Worm (Caenorhabditis elegans) whole organism, mixed stage, embryonic: ENCODE data around the gene F59A1.12.

Experiments
- M03D4.4 ChIP-seq: sonication (generic microtip); optimal IDR thresholded peaks from 2 replicates; lab custom pipeline; 2017; ENCODE audit warnings: mild to moderate bottlenecking, missing genetic modification characterization, missing compliant biosample characterization
- bed-3 ChIP-seq: fragments of 200-800 bp; sonication (Bioruptor generic); optimal IDR thresholded peaks from 3 replicates; lab custom pipeline; 2018; ENCODE audit warnings: mild to moderate bottlenecking, missing genetic modification characterization, moderate library complexity, missing compliant biosample characterization
- blmp-1 ChIP-seq: fragments of 150-350 bp; optimal IDR thresholded peaks from 2 replicates; lab custom pipeline; 2014; ENCODE audit warnings: missing biosample characterization, missing genetic modification characterization
- ceh-39 ChIP-seq: fragments of 150-350 bp; optimal IDR thresholded peaks from 2 replicates; lab custom pipeline; 2014; ENCODE audit warnings: missing biosample characterization, missing genetic modification characterization
- ceh-83 ChIP-seq: fragments of 200-800 bp; sonication (Bioruptor generic); optimal IDR thresholded peaks from 2 replicates; lab custom pipeline; 2018; ENCODE audit warnings: mild to moderate bottlenecking, missing genetic modification characterization, missing compliant biosample characterization
- ces-1 ChIP-seq: fragments of 150-350 bp; optimal IDR thresholded peaks from 2 replicates; lab custom pipeline; 2014; ENCODE audit warnings: missing biosample characterization, missing genetic modification reagents, missing genetic modification characterization
- cnd-1 ChIP-seq: fragments of 200-800 bp; sonication (Bioruptor generic); optimal IDR thresholded peaks from 2 replicates; lab custom pipeline; 2018; ENCODE audit warnings: mild to moderate bottlenecking, missing genetic modification characterization, missing compliant biosample characterization
- drap-1 ChIP-seq: fragments of 200-800 bp; sonication (Bioruptor generic); optimal IDR thresholded peaks from 3 replicates; lab custom pipeline; 2018; ENCODE audit warnings: mild to moderate bottlenecking, missing genetic modification characterization, missing compliant biosample characterization
- elt-1 ChIP-seq: sonication (generic microtip); optimal IDR thresholded peaks from 2 replicates; lab custom pipeline; 2017; ENCODE audit warnings: missing genetic modification characterization, mild to moderate bottlenecking, missing compliant biosample characterization, antibody characterized with exemption, moderate library complexity, borderline replicate concordance; ENCODE audit not compliant: insufficient read depth
- elt-3 ChIP-seq: fragments of 150-350 bp; optimal IDR thresholded peaks from 2 replicates; lab custom pipeline; 2014; ENCODE audit warnings: missing biosample characterization, missing genetic modification characterization
- flh-1 ChIP-seq: fragments of 200-800 bp; sonication (Bioruptor generic); optimal IDR thresholded peaks from 2 replicates; lab custom pipeline; 2018; ENCODE audit warnings: mild to moderate bottlenecking, missing genetic modification characterization, moderate library complexity, missing compliant biosample characterization
- ham-2 ChIP-seq: fragments of 200-800 bp; sonication (Bioruptor generic); optimal IDR thresholded peaks from 2 replicates; lab custom pipeline; 2018; ENCODE audit warnings: mild to moderate bottlenecking, missing genetic modification characterization, missing compliant biosample characterization
- hlh-1 ChIP-seq: fragments of 150-350 bp; optimal IDR thresholded peaks from 2 replicates; lab custom pipeline; 2014; ENCODE audit warnings: missing biosample characterization, missing genetic modification reagents, missing genetic modification characterization
- lin-13 ChIP-seq: fragments of 150-350 bp; optimal IDR thresholded peaks from 2 replicates; lab custom pipeline; 2014; ENCODE audit warnings: missing biosample characterization, missing genetic modification characterization
- lin-32 ChIP-seq: fragments of 200-800 bp; sonication (Bioruptor generic); optimal IDR thresholded peaks from 2 replicates; lab custom pipeline; 2018; ENCODE audit warnings: mild to moderate bottlenecking, missing genetic modification characterization, missing compliant biosample characterization
- lsy-2 ChIP-seq: fragments of 150-350 bp; optimal IDR thresholded peaks from 2 replicates; lab custom pipeline; 2014; ENCODE audit warnings: missing biosample characterization, missing genetic modification characterization
- mab-5 ChIP-seq: fragments of 150-350 bp; optimal IDR thresholded peaks from 2 replicates; lab custom pipeline; 2014; ENCODE audit warnings: missing biosample characterization, missing genetic modification characterization
- mep-1 ChIP-seq: fragments of 150-350 bp; optimal IDR thresholded peaks from 2 replicates; lab custom pipeline; 2017; ENCODE audit warnings: missing biosample characterization, missing genetic modification reagents, missing genetic modification characterization, inconsistent platforms
- mls-2 ChIP-seq: sonication (generic microtip); optimal IDR thresholded peaks from 2 replicates; lab custom pipeline; 2016; ENCODE audit warnings: mild to moderate bottlenecking, missing genetic modification characterization, moderate library complexity, missing compliant biosample characterization
- nhr-12 ChIP-seq: fragments of 150-350 bp; optimal IDR thresholded peaks from 2 replicates; lab custom pipeline; 2014; ENCODE audit warnings: missing biosample characterization, missing genetic modification characterization
- nhr-2 ChIP-seq: fragments of 150-350 bp; optimal IDR thresholded peaks from 2 replicates; lab custom pipeline; 2014; ENCODE audit warnings: missing biosample characterization, missing genetic modification characterization
- nhr-237 ChIP-seq: fragments of 150-350 bp; optimal IDR thresholded peaks from 2 replicates; lab custom pipeline; 2014; ENCODE audit warnings: missing biosample characterization, missing genetic modification characterization
- nhr-28 ChIP-seq: fragments of 150-350 bp; optimal IDR thresholded peaks from 2 replicates; lab custom pipeline; 2014; ENCODE audit warnings: missing biosample characterization, missing genetic modification characterization
- nhr-76 ChIP-seq: sonication (generic microtip); optimal IDR thresholded peaks from 2 replicates; lab custom pipeline; 2017; ENCODE audit warnings: missing biosample characterization, missing genetic modification characterization
- sem-2 ChIP-seq: fragments of 200-800 bp; sonication (Bioruptor generic); optimal IDR thresholded peaks from 2 replicates; lab custom pipeline; 2018; ENCODE audit warnings: mild to moderate bottlenecking, missing genetic modification characterization, missing compliant biosample characterization
- snpc-4 ChIP-seq: fragments of 150-350 bp; optimal IDR thresholded peaks from 2 replicates; lab custom pipeline; 2014; ENCODE audit warnings: missing biosample characterization, missing genetic modification characterization
- sptf-1 ChIP-seq: sonication (generic microtip); optimal IDR thresholded peaks from 2 replicates; lab custom pipeline; 2017; ENCODE audit warnings: mild to moderate bottlenecking, missing genetic modification characterization, moderate library complexity, missing compliant biosample characterization
- tbx-8 ChIP-seq: fragments of 200-800 bp; sonication (Bioruptor generic); optimal IDR thresholded peaks from 2 replicates; lab custom pipeline; 2018; ENCODE audit warnings: mild to moderate bottlenecking, missing genetic modification characterization, moderate library complexity, missing compliant biosample characterization
- unc-120 ChIP-seq: sonication (generic microtip); optimal IDR thresholded peaks from 2 replicates; lab custom pipeline; 2017; ENCODE audit warnings: missing genetic modification characterization, missing compliant biosample characterization; ENCODE audit not compliant: poor library complexity, severe bottlenecking
- unc-39 ChIP-seq: fragments of 150-350 bp; optimal IDR thresholded peaks from 2 replicates; lab custom pipeline; 2014; ENCODE audit warnings: missing biosample characterization, missing genetic modification characterization
- unc-62 ChIP-seq: fragments of 150-350 bp; optimal IDR thresholded peaks from 2 replicates; lab custom pipeline; 2014; ENCODE audit warnings: missing biosample characterization, missing genetic modification reagents, missing genetic modification characterization
- zip-8 ChIP-seq: fragments of 150-350 bp; optimal IDR thresholded peaks from 2 replicates; lab custom pipeline; 2014; ENCODE audit warnings: missing biosample characterization, missing genetic modification characterization

The F59A1.12 gene

ce11 chrV:17658824-17659223, 8.8 kb downstream of the F59A1.12 start:
- no peak for TF ChIP-seq snpc-4 (tag; lab: Kevin White, UChicago)
- no peak for TF ChIP-seq elt-1 (tag; lab: Kevin White, UChicago)
- TF ChIP-seq mep-1 (tag; lab: Kevin White, UChicago): no peak
- no peak for TF ChIP-seq lin-32
- no peak for TF ChIP-seq ceh-83
- no peak for TF ChIP-seq bed-3 (GFP tag; lab: Kevin White, UChicago)
- no peak for TF ChIP-seq nhr-2 (tag; lab: Kevin White, UChicago)
- TF ChIP-seq flh-1 (GFP tag; lab: Kevin White, UChicago): no peak
- no peak for TF ChIP-seq sem-2 (GFP tag; lab: Kevin White, UChicago)
- TF ChIP-seq blmp-1: no peak
- no peak for TF ChIP-seq nhr-237 (tag; lab: Kevin White, UChicago)
- TF ChIP-seq drap-1: no peak
- TF ChIP-seq nhr-76 (tag; lab: Kevin White, UChicago): no peak
- no peak for TF ChIP-seq lsy-2 (tag; lab: Kevin White, UChicago)
- TF ChIP-seq, all 35 proteins: peak for 0

DNA sequence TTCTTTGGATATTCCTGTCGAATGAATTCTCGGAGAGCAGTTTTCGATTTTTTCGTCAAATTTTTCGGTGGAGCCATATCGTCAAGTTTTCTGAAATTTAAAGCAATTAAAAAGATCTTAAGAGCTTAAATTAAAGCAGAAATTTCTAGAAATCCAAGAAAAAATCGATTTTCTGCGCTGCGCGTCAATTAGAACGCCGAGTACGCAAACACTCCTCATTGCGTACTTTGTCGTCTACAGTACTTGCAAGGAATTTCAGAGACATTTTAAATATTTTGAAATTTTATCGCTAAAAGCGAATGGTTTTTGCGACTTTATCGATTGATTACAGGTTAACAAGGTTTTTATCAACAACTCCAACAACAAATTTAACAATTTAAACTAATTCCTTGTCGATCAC, 12.4 kb downstream of the F59A1.12 start:
- TF ChIP-seq zip-8 (tag; lab: Kevin White, UChicago) (no peak), drap-1 (no peak), sptf-1 (tag; lab: Kevin White, UChicago) (no peak), nhr-12 (tag; lab: Kevin White, UChicago) (no peak), unc-62 (GFP tag; lab: Kevin White, UChicago) (no peak), tbx-8 (no peak), elt-1 (tag; lab: Kevin White, UChicago) (no peak)

DNA sequence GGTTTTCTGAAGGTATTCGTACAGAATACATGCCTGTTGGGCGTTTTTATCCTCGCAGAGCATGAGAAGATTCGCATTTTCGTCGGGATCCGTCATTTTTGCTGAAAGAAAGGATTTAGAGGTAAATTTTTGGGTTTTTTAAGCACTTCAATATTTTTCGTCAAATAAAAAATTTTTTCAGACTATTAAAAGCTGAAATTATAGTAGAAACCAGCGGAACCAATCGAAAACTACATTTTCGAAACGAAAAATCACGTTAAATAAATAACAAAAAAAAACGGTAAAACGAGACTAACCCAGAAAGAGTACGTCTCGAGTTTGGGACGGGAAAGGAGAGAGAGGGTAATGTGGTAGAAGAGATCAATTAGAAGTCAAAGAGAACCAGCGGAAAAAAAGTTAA, 17.1 kb downstream of the F59A1.12 start, which contains the start of gene fbxa-192:
Gene fbxa-192 (minus strand): TSS at position 101 of the 400 bp plus-strand sequence.
- no peak for TF ChIP-seq ham-2 (GFP tag; lab: Kevin White, UChicago)
- no peak for TF ChIP-seq ceh-39
- no peak for TF ChIP-seq hlh-1
- no peak for TF ChIP-seq snpc-4 (tag; lab: Kevin White, UChicago)
- no peak for TF ChIP-seq sem-2 (GFP tag; lab: Kevin White, UChicago)
- TF ChIP-seq nhr-12 (tag; lab: Kevin White, UChicago): no peak
- TF ChIP-seq lsy-2 (tag; lab: Kevin White, UChicago): no peak
- TF ChIP-seq nhr-237 (tag; lab: Kevin White, UChicago): no peak
- no peak for TF ChIP-seq mls-2 (tag; lab: Kevin White, UChicago)
- TF ChIP-seq mab-5 (tag; lab: Kevin White, UChicago): no peak
- no peak for TF ChIP-seq lin-13 (tag; lab: Kevin White, UChicago)
- no peak for TF ChIP-seq nhr-76 (tag; lab: Kevin White, UChicago)
- TF ChIP-seq ceh-83: no peak
- TF ChIP-seq tbx-8: no peak
- no peak for TF ChIP-seq cnd-1 (tag; lab: Kevin White, UChicago)
- TF ChIP-seq blmp-1: no peak
- no peak for TF ChIP-seq ces-1 (GFP tag; lab: Kevin White, UChicago)
- no peak for TF ChIP-seq unc-120 (tag; lab: Kevin White, UChicago)
- TF ChIP-seq sptf-1 (tag; lab: Kevin White, UChicago): no peak
- no peak for TF ChIP-seq unc-62 (GFP tag; lab: Kevin White, UChicago)

DNA sequence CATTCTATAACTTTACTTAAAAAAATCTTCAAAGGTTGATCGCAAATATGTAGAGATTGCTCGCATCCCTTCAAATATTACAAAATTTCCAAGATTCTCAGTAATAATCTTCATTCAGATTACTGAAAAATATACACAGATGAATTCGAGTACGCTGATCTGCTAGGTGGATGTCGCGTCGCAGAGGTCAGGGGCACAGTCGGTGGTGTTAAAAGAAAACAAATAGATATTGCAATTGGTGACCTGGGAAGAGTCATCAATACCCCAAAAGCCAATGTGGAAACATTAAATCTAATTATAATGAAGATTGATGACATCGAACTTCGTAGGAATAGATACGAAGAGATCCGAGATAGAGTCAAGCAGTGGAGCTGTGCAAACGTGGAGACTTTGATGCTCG, 39.0 kb downstream of the F59A1.12 start, which contains the start of gene F57G4.10:
Gene F57G4.10 (plus strand): TSS at position 301 of the 400 bp plus-strand sequence.
- TF ChIP-seq snpc-4 (tag; lab: Kevin White, UChicago): no peak
- TF ChIP-seq lin-32: no peak
- no peak for TF ChIP-seq blmp-1
- no peak for TF ChIP-seq drap-1
- no peak for TF ChIP-seq elt-3 (tag; lab: Kevin White, UChicago)
- no peak for TF ChIP-seq cnd-1 (tag; lab: Kevin White, UChicago)
- TF ChIP-seq nhr-76 (tag; lab: Kevin White, UChicago): no peak
- TF ChIP-seq unc-62 (GFP tag; lab: Kevin White, UChicago): no peak
- no peak for TF ChIP-seq ham-2 (GFP tag; lab: Kevin White, UChicago)
- no peak for TF ChIP-seq nhr-28 (tag; lab: Kevin White, UChicago)
- no peak for TF ChIP-seq ceh-83
- TF ChIP-seq ces-1 (GFP tag; lab: Kevin White, UChicago): no peak
- TF ChIP-seq M03D4.4 (tag; lab: Kevin White, UChicago): no peak
- TF ChIP-seq zip-8 (tag; lab: Kevin White, UChicago): no peak
- TF ChIP-seq bed-3 (GFP tag; lab: Kevin White, UChicago): no peak
- no peak for TF ChIP-seq unc-39 (tag; lab: Kevin White, UChicago)
- no peak for TF ChIP-seq mab-5 (tag; lab: Kevin White, UChicago)
- TF ChIP-seq nhr-2 (tag; lab: Kevin White, UChicago): no peak
